Worm (Caenorhabditis elegans) whole organism, L4 larva: ENCODE measurements around the gene B0410.1.
A peak's percentile ranks its signal among the peaks of the same experiment; 100 is the strongest.

Source experiments
- lin-38 ChIP-seq: fragments of 200-800 bp; sonication (Bioruptor generic); IDR thresholded peaks from 2 replicates; pipeline ENCODE4 v1.3.6; 2022; ENCODE audit warnings: missing genetic modification reagents, missing genetic modification characterization, missing compliant biosample characterization
- unc-62 ChIP-seq, 3 experiments: fragments of 150-350 bp in 1 of 3; sonication (generic microtip); optimal IDR thresholded peaks in 2 of 3; peaks in 1 of 3; 1 replicate in 1 of 3; 2 replicates in 2 of 3; lab custom pipeline; 2014 to 2017; ENCODE audit warnings: missing biosample characterization in 3 of 3, missing genetic modification characterization in 3 of 3, missing genetic modification reagents in 3 of 3, missing genotype in 1 of 3

Gene B0410.1

DNA sequence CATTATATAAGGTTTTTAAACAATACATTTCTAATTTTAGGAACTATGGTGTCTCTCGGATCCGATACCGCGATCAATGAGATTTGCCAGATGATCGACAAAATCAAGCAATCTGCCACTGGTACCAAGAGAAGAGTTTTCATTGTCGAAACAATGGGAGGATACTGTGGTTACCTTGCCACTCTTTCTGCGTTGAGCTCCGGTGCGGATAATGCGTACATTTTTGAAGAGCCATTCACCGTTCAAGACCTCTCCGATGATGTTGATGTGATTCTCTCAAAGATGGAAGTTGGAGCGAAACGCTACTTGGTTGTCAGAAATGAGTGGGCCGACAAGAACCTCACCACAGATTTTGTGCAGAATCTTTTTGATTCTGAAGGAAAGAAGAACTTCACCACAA lies 49.2 kb downstream of the B0410.1 start:
- peak in 1 of 2 experiments; percentile 91 for TF ChIP-seq unc-62 (GFP tag; optimal IDR thresholded peaks at IDR 0.05 in 1 of 2; lab: Kevin White, UChicago)
- no peak for TF ChIP-seq unc-62 (tag; optimal IDR thresholded peaks at IDR 0.05; lab: Kevin White, UChicago)
- TF ChIP-seq lin-38 (GFP tag; lab: Robert Waterston, UW) = no peak
